Fruit fly (Drosophila melanogaster) S2 (cell line): ENCODE measurements around the gene CG1703.

Source experiments
- CG8478 ChIP-seq: fragments of >200 bp; optimal IDR thresholded peaks from 2 replicates; lab custom pipeline; 2018
- CTCF ChIP-seq, 2 experiments: fragments of >200 bp; optimal IDR thresholded peaks; 2 replicates each; lab custom pipeline; 2018

DNA sequence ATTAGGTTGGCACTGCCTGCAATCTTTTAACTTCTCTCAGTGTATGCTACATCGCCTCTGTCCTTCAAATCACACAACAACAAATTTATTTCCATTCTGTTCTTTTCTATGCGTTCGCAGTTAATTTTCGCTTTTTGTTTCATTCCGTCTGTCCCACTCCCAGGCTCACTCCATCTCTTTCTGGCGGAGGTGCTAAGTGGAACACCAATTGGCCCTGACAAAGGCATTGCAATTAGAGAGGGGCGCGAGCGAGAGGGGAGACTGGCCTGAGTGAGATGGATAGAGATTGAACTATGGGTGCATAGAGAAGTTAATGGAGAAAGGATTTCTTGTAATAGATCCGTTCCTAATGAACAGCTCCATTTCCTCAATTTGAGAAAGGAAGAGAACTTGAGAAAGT, 28.8 kb downstream of the CG1703 start:
- TF ChIP-seq CG8478 (lab: Kevin White, UChicago), result no peak
- TF ChIP-seq CTCF (optimal IDR thresholded peaks at IDR 0.05; lab: Kevin White, UChicago), result no peak
